Worm (Caenorhabditis elegans) whole organism, L4 larva: ENCODE data around the gene nadk-2.

Source experiments
- F26F4.8 ChIP-seq: fragments of 200-800 bp; sonication (Bioruptor generic); conservative IDR thresholded peaks from 2 replicates; pipeline ENCODE4 v1.3.6; 2022; ENCODE audit warnings: missing genetic modification characterization, missing compliant biosample characterization
- F44E2.7 ChIP-seq: fragments of 200-800 bp; sonication (Bioruptor generic); IDR thresholded peaks from 2 replicates; pipeline ENCODE4 v2.1.2; 2022; ENCODE audit warnings: missing genetic modification characterization, missing compliant biosample characterization
- aha-1 ChIP-seq: fragments of 150-350 bp; peaks from one replicate; lab custom pipeline; 2014; ENCODE audit warnings: missing biosample characterization, missing genetic modification characterization
- ceh-44 ChIP-seq: fragments of 200-800 bp; sonication (Bioruptor generic); IDR thresholded peaks from 2 replicates; pipeline ENCODE4 v1.3.6; 2022; ENCODE audit warnings: missing genetic modification reagents, missing genetic modification characterization, missing compliant biosample characterization
- ceh-82 ChIP-seq: sonication (generic microtip); optimal IDR thresholded peaks from 2 replicates; lab custom pipeline; 2017; ENCODE audit warnings: missing biosample characterization, missing genetic modification characterization
- daf-12 ChIP-seq: fragments of 150-350 bp; optimal IDR thresholded peaks from 2 replicates; lab custom pipeline; 2014; ENCODE audit warnings: missing biosample characterization, missing genetic modification reagents, missing genetic modification characterization
- daf-16 ChIP-seq, 3 experiments: sonication (generic microtip); optimal IDR thresholded peaks; 2 replicates each; lab custom pipeline; 2016 to 2017; ENCODE audit warnings: missing genetic modification characterization in 3 of 3, missing genetic modification reagents in 3 of 3, mild to moderate bottlenecking in 2 of 3, missing compliant biosample characterization in 2 of 3, missing biosample characterization in 1 of 3, moderate library complexity in 1 of 3
- daf-19 ChIP-seq: fragments of 200-800 bp; sonication (Bioruptor generic); conservative IDR thresholded peaks from 2 replicates; pipeline ENCODE4 v1.3.6; 2022; ENCODE audit warnings: missing genetic modification characterization, missing compliant biosample characterization
- dmd-6 ChIP-seq: fragments of 200-800 bp; sonication (Bioruptor generic); IDR thresholded peaks from 2 replicates; pipeline ENCODE4 v1.3.6; 2022; ENCODE audit warnings: missing genetic modification reagents, missing genetic modification characterization, missing compliant biosample characterization
- dve-1 ChIP-seq: sonication (generic microtip); optimal IDR thresholded peaks from 2 replicates; lab custom pipeline; 2017; ENCODE audit warnings: antibody characterized with exemption, mild to moderate bottlenecking, missing genetic modification characterization, missing compliant biosample characterization; ENCODE audit not compliant: insufficient read depth
- egl-27 ChIP-seq: sonication (generic microtip); optimal IDR thresholded peaks from 3 replicates; lab custom pipeline; 2017; ENCODE audit warnings: missing biosample characterization, missing genetic modification reagents, missing genetic modification characterization
- egl-43 ChIP-seq: fragments of 200-800 bp; sonication (Bioruptor generic); IDR thresholded peaks from 2 replicates; pipeline ENCODE4 v1.3.6; 2022; ENCODE audit warnings: missing genetic modification reagents, missing genetic modification characterization, missing compliant biosample characterization
- fkh-10 ChIP-seq: fragments of 150-350 bp; optimal IDR thresholded peaks from 2 replicates; lab custom pipeline; 2014; ENCODE audit warnings: missing biosample characterization, missing genetic modification reagents, missing genetic modification characterization
- gei-8 ChIP-seq: fragments of 200-800 bp; sonication (Bioruptor generic); optimal IDR thresholded peaks from 2 replicates; lab custom pipeline; 2018; ENCODE audit warnings: mild to moderate bottlenecking, missing genetic modification characterization, missing compliant biosample characterization
- hif-1 ChIP-seq, 2 experiments: sonication (generic microtip); optimal IDR thresholded peaks; 2 replicates each; lab custom pipeline; 2016 to 2017; ENCODE audit warnings: missing compliant biosample characterization in 2 of 2, missing genetic modification characterization in 2 of 2, missing genetic modification reagents in 2 of 2, missing genotype in 2 of 2, mild to moderate bottlenecking in 1 of 2
- hlh-11 ChIP-seq: fragments of 200-800 bp; sonication (Bioruptor generic); optimal IDR thresholded peaks from 2 replicates; lab custom pipeline; 2018; ENCODE audit warnings: mild to moderate bottlenecking, missing genetic modification characterization, missing compliant biosample characterization
- hlh-30 ChIP-seq: sonication (generic microtip); optimal IDR thresholded peaks from 2 replicates; lab custom pipeline; 2017; ENCODE audit warnings: antibody characterized with exemption, mild to moderate bottlenecking, missing genetic modification characterization, missing compliant biosample characterization; ENCODE audit not compliant: insufficient read depth
- hmg-1.1 ChIP-seq: fragments of 200-800 bp; sonication (Bioruptor generic); IDR thresholded peaks from 2 replicates; pipeline ENCODE4 v1.3.6; 2022; ENCODE audit warnings: missing genetic modification reagents, missing genetic modification characterization, missing compliant biosample characterization
- lsy-2 ChIP-seq, 2 experiments: fragments of 150-350 bp in 1 of 2; sonication (generic microtip) in 1 of 2; optimal IDR thresholded peaks; 2 replicates each; lab custom pipeline; 2014 to 2017; ENCODE audit warnings: missing biosample characterization in 2 of 2, missing genetic modification characterization in 2 of 2
- mdl-1 ChIP-seq, 2 experiments: fragments of 150-350 bp in 1 of 2; sonication (generic microtip) in 1 of 2; optimal IDR thresholded peaks; 2 replicates each; lab custom pipeline; 2014 to 2017; ENCODE audit warnings: missing biosample characterization in 2 of 2, missing genetic modification characterization in 2 of 2
- mdt-29 ChIP-seq: fragments of 200-800 bp; sonication (Bioruptor generic); IDR thresholded peaks from 2 replicates; pipeline ENCODE4 v1.3.6; 2022; ENCODE audit warnings: missing genetic modification reagents, missing genetic modification characterization, missing compliant biosample characterization
- mep-1 ChIP-seq: fragments of 150-350 bp; sonication (generic microtip); optimal IDR thresholded peaks from 3 replicates; lab custom pipeline; 2014; ENCODE audit warnings: missing biosample characterization, missing genetic modification characterization
- mes-2 ChIP-seq: sonication (generic microtip); optimal IDR thresholded peaks from 2 replicates; lab custom pipeline; 2016; ENCODE audit warnings: missing genotype, mild to moderate bottlenecking, missing genetic modification characterization, missing compliant biosample characterization; ENCODE audit not compliant: poor library complexity, severe bottlenecking
- mxl-2 ChIP-seq: fragments of 200-800 bp; sonication (Bioruptor generic); conservative IDR thresholded peaks from 2 replicates; pipeline ENCODE4 v1.3.6; 2022; ENCODE audit warnings: missing genetic modification reagents, missing genetic modification characterization, missing compliant biosample characterization
- mxl-3 ChIP-seq: fragments of 200-800 bp; sonication (Bioruptor generic); optimal IDR thresholded peaks from 2 replicates; lab custom pipeline; 2018; ENCODE audit warnings: mild to moderate bottlenecking, missing genetic modification characterization, missing compliant biosample characterization
- nhr-28 ChIP-seq: fragments of 150-350 bp; optimal IDR thresholded peaks from 2 replicates; lab custom pipeline; 2014; ENCODE audit warnings: missing biosample characterization, missing genetic modification characterization
- nhr-48 ChIP-seq: sonication (generic microtip); optimal IDR thresholded peaks from 2 replicates; lab custom pipeline; 2016; ENCODE audit warnings: mild to moderate bottlenecking, missing genetic modification characterization, missing compliant biosample characterization
- nhr-6 ChIP-seq: fragments of 150-350 bp; optimal IDR thresholded peaks from 2 replicates; lab custom pipeline; 2014; ENCODE audit warnings: missing biosample characterization, missing genetic modification characterization
- nhr-77 ChIP-seq: fragments of 150-350 bp; optimal IDR thresholded peaks from 2 replicates; lab custom pipeline; 2014; ENCODE audit warnings: missing biosample characterization, missing genetic modification characterization
- pha-4 ChIP-seq, 2 experiments: fragments of 150-350 bp in 1 of 2; fragments of 200-800 bp in 1 of 2; sonication (Bioruptor generic) in 1 of 2; IDR thresholded peaks in 1 of 2; optimal IDR thresholded peaks in 1 of 2; 2 replicates each; pipeline versions ENCODE4 v1.3.6 to Lab custom; 2014 to 2022; ENCODE audit warnings: missing genetic modification characterization in 2 of 2, missing genetic modification reagents in 2 of 2, missing biosample characterization in 1 of 2, missing compliant biosample characterization in 1 of 2
- pqm-1 ChIP-seq: sonication (generic microtip); optimal IDR thresholded peaks from 2 replicates; lab custom pipeline; 2017; ENCODE audit warnings: missing biosample characterization, missing genetic modification characterization
- spr-3 ChIP-seq: fragments of 200-800 bp; sonication (Bioruptor generic); optimal IDR thresholded peaks from 2 replicates; lab custom pipeline; 2018; ENCODE audit warnings: mild to moderate bottlenecking, missing genetic modification characterization, missing compliant biosample characterization
- tra-1 ChIP-seq: fragments of 200-800 bp; sonication (Bioruptor generic); IDR thresholded peaks from 2 replicates; pipeline ENCODE4 v1.3.6; 2022; ENCODE audit warnings: missing genetic modification reagents, missing genetic modification characterization, missing compliant biosample characterization
- unc-130 ChIP-seq: sonication (generic microtip); optimal IDR thresholded peaks from 2 replicates; lab custom pipeline; 2016; ENCODE audit warnings: missing genetic modification reagents, missing genetic modification characterization, missing compliant biosample characterization
- unc-62 ChIP-seq, 3 experiments: fragments of 150-350 bp in 1 of 3; sonication (generic microtip); optimal IDR thresholded peaks in 2 of 3; peaks in 1 of 3; 1 replicate in 1 of 3; 2 replicates in 2 of 3; lab custom pipeline; 2014 to 2017; ENCODE audit warnings: missing biosample characterization in 3 of 3, missing genetic modification characterization in 3 of 3, missing genetic modification reagents in 3 of 3, missing genotype in 1 of 3
- zfp-3 ChIP-seq: fragments of 200-800 bp; sonication (Bioruptor generic); conservative IDR thresholded peaks from 2 replicates; pipeline ENCODE4 v1.3.6; 2022; ENCODE audit warnings: missing genetic modification reagents, missing genetic modification characterization, missing compliant biosample characterization
- ztf-7 ChIP-seq: fragments of 150-350 bp; optimal IDR thresholded peaks from 2 replicates; lab custom pipeline; 2014; ENCODE audit warnings: missing biosample characterization, missing genetic modification characterization

The nadk-2 gene

DNA sequence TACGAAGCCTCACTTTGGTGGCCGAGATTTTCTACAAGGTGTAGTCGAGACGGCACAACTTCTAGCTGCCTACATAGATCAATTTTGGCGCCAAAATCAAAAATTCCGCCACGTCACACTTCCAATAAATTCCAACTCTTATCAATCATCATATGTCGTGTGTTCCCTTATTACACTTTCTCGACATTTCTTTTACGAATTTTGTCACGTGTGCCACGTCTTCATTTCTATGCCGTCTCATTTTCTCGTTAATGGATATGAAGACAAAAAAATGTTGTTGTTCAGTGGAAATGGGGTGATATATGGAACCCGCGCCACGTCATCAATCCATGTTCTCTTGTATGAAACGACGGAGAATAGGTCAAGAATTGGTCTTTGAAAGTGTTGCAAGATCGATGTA is 2.2 kb downstream of the nadk-2 start:
- TF ChIP-seq unc-62 (GFP tag; optimal IDR thresholded peaks at IDR 0.05 in 1 of 2; lab: Kevin White, UChicago) (peak in 1 of 2 experiments; percentile 99), unc-62 (tag; optimal IDR thresholded peaks at IDR 0.05; lab: Kevin White, UChicago) (no peak), mxl-3 (GFP tag; lab: Kevin White, UChicago) (peak; percentile 28), egl-43 (no peak), mep-1 (tag; lab: Kevin White, UChicago) (peak; percentile 14), tra-1 (GFP tag; lab: Robert Waterston, UW) (0 out of 2 replicates have a peak, but pooled peaks have one; percentile 25), nhr-77 (peak; percentile 4), dve-1 (tag; lab: Kevin White, UChicago) (peak; percentile 36), nhr-48 (tag; lab: Kevin White, UChicago) (no peak), dmd-6 (GFP tag; lab: Robert Waterston, UW) (peak; percentile 40; the same call in 1 of the 2 replicates), daf-19 (GFP tag; lab: Robert Waterston, UW) (no peak), hlh-30 (tag; lab: Kevin White, UChicago) (peak; percentile 81), mdt-29 (peak; percentile 74; the same call in 1 of the 2 replicates), nhr-28 (peak; percentile 92), aha-1 (tag; lab: Kevin White, UChicago) (peak; percentile 92), lsy-2 (tag; optimal IDR thresholded peaks at IDR 0.05; lab: Kevin White, UChicago) (peak in 1 of 2 experiments; percentile 1), hlh-11 (tag; lab: Kevin White, UChicago) (peak; percentile 64), unc-130 (GFP tag; lab: Kevin White, UChicago) (no peak), mdl-1 (tag; optimal IDR thresholded peaks at IDR 0.05; lab: Kevin White, UChicago) (peak in 1 of 2 experiments; percentile 78)

DNA sequence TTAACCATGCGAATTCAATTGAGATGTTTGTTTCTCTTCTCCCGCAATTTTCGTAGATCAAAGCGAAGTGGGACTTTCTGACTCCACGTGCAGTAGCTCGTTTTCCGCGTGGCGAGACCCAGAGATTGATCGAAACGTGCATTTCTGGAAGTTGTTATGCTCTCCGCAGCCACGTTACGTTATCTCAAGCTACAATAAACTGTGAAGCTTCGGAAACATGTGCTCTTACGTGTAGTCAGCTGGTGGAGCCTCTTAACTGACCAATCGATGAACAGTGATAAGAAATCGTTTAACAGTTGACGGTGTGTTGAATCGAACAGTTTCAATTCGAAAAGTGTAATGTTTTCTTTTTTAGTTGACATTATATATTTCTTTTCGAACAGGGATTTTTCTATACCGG is 2.8 kb downstream of the nadk-2 start:
- TF ChIP-seq tra-1 (GFP tag; lab: Robert Waterston, UW), result peak; percentile 41; the same call in 1 of the 2 replicates
- no peak for TF ChIP-seq zfp-3
- TF ChIP-seq gei-8 (GFP tag; lab: Kevin White, UChicago), result no peak
- peak; percentile 27 for TF ChIP-seq mes-2
- peak; percentile 33 for TF ChIP-seq nhr-77
- no peak for TF ChIP-seq egl-27 (tag; lab: Kevin White, UChicago)
- peak; percentile 66 for TF ChIP-seq dve-1 (tag; lab: Kevin White, UChicago)
- TF ChIP-seq ztf-7 (tag; lab: Kevin White, UChicago), result no peak
- TF ChIP-seq pha-4 (GFP tag; IDR thresholded peaks at IDR 0.05; lab: Robert Waterston, UW), result 0 out of 2 replicates have a peak, but pooled peaks have one; percentile 5
- TF ChIP-seq pha-4 (tag; optimal IDR thresholded peaks at IDR 0.05; lab: Kevin White, UChicago), result no peak
- no peak for TF ChIP-seq ceh-44 (GFP tag; lab: Robert Waterston, UW)
- no peak for TF ChIP-seq nhr-48 (tag; lab: Kevin White, UChicago)
- peak in 1 of 2 experiments; percentile 25 for TF ChIP-seq lsy-2 (tag; optimal IDR thresholded peaks at IDR 0.05; lab: Kevin White, UChicago)
- peak; percentile 97 for TF ChIP-seq aha-1 (tag; lab: Kevin White, UChicago)
- TF ChIP-seq fkh-10, result no peak
- TF ChIP-seq hlh-30 (tag; lab: Kevin White, UChicago), result peak; percentile 64
- no peak for TF ChIP-seq ceh-82 (tag; lab: Kevin White, UChicago)
- no peak for TF ChIP-seq F44E2.7 (GFP tag; lab: Robert Waterston, UW)
- no peak for TF ChIP-seq hmg-1.1 (GFP tag; lab: Robert Waterston, UW)
- peak; percentile 84 for TF ChIP-seq dmd-6 (GFP tag; lab: Robert Waterston, UW)
- no peak for TF ChIP-seq nhr-6 (tag; lab: Kevin White, UChicago)
- TF ChIP-seq spr-3 (GFP tag; lab: Kevin White, UChicago), result no peak
- no peak for TF ChIP-seq F26F4.8 (GFP tag; lab: Robert Waterston, UW)
- TF ChIP-seq mxl-2 (GFP tag; lab: Robert Waterston, UW), result no peak
- TF ChIP-seq hlh-11 (tag; lab: Kevin White, UChicago), result peak; percentile 44
- TF ChIP-seq mep-1 (tag; lab: Kevin White, UChicago), result no peak
- no peak for TF ChIP-seq daf-12
- TF ChIP-seq hif-1 (tag; optimal IDR thresholded peaks at IDR 0.05; lab: Kevin White, UChicago), result peak in 1 of 2 experiments; percentile 94
- no peak for TF ChIP-seq daf-16 (GFP tag; optimal IDR thresholded peaks at IDR 0.05; lab: Kevin White, UChicago)
- peak; percentile 82 for TF ChIP-seq daf-16 (tag; optimal IDR thresholded peaks at IDR 0.05; lab: Kevin White, UChicago)
- TF ChIP-seq nhr-28, result peak; percentile 74
- TF ChIP-seq pqm-1 (tag; lab: Kevin White, UChicago), result peak; percentile 12
- TF ChIP-seq mdl-1 (tag; optimal IDR thresholded peaks at IDR 0.05; lab: Kevin White, UChicago), result no peak
- TF ChIP-seq mdt-29, result peak; percentile 57; the same call in 1 of the 2 replicates
- TF ChIP-seq, all 104 proteins: peak for 15
